Fruit fly (Drosophila melanogaster): ENCODE measurements around the gene SdhD.

dm6 chr3R:23747446-23747845 is 13.0 kb downstream of the SdhD start:
- no peak for TF ChIP-seq CG34224 (GFP tag; IDR thresholded peaks at IDR 0.05; ENCODE audit: partially characterized antibody)
- TF ChIP-seq CkIIα-i1 (GFP tag; IDR thresholded peaks at IDR 0.05) = no peak
- TF ChIP-seq tx (GFP tag; optimal IDR thresholded peaks at IDR 0.05) = no peak
- no peak for TF ChIP-seq trem (tag; optimal IDR thresholded peaks at IDR 0.05)
- TF ChIP-seq CG4360 (GFP tag; IDR thresholded peaks at IDR 0.05) = no peak
- TF ChIP-seq CG8388 (GFP tag; optimal IDR thresholded peaks at IDR 0.05) = no peak
- TF ChIP-seq luna (GFP tag; optimal IDR thresholded peaks at IDR 0.05) = no peak

All from whole organism, embryonic.